Worm (Caenorhabditis elegans): ENCODE results near the gene F11C1.4.

- TF ChIP-seq unc-62 (GFP tag; optimal IDR thresholded peaks at IDR 0.05) (no peak), nhr-237 (tag; optimal IDR thresholded peaks at IDR 0.05) (no peak), ceh-90 (tag; optimal IDR thresholded peaks at IDR 0.05) (no peak), rnt-1 (tag; optimal IDR thresholded peaks at IDR 0.05) (no peak), aly-2 (tag; optimal IDR thresholded peaks at IDR 0.05) (no peak), nhr-11 (tag; optimal IDR thresholded peaks at IDR 0.05) (no peak), egl-27 (tag; optimal IDR thresholded peaks at IDR 0.05) (no peak), elt-2 (tag; optimal IDR thresholded peaks at IDR 0.05) (no peak), ztf-4 (tag; optimal IDR thresholded peaks at IDR 0.05) (no peak), alr-1 (tag; optimal IDR thresholded peaks at IDR 0.05; ENCODE audit: borderline replicate concordance) (no peak)
Observed at ce11 chrX:12944661-12945060, 32.2 kb upstream of the F11C1.4 start.
